Worm (Caenorhabditis elegans) whole organism, L4/young adult: ENCODE data around the gene fbxc-34.

ENCODE experiments used
- W03F9.2 ChIP-seq: fragments of 150-350 bp; optimal IDR thresholded peaks from 2 replicates; lab custom pipeline; 2014; ENCODE audit warnings: missing biosample characterization, missing genetic modification characterization
- dao-5 ChIP-seq: sonication (generic microtip); optimal IDR thresholded peaks from 2 replicates; lab custom pipeline; 2016; ENCODE audit warnings: missing genotype, missing genetic modification characterization, moderate library complexity, missing compliant biosample characterization
- him-1 ChIP-seq: sonication (generic microtip); optimal IDR thresholded peaks from 2 replicates; lab custom pipeline; 2016; ENCODE audit warnings: missing genotype, missing genetic modification reagents, missing genetic modification characterization, missing compliant biosample characterization

DNA sequence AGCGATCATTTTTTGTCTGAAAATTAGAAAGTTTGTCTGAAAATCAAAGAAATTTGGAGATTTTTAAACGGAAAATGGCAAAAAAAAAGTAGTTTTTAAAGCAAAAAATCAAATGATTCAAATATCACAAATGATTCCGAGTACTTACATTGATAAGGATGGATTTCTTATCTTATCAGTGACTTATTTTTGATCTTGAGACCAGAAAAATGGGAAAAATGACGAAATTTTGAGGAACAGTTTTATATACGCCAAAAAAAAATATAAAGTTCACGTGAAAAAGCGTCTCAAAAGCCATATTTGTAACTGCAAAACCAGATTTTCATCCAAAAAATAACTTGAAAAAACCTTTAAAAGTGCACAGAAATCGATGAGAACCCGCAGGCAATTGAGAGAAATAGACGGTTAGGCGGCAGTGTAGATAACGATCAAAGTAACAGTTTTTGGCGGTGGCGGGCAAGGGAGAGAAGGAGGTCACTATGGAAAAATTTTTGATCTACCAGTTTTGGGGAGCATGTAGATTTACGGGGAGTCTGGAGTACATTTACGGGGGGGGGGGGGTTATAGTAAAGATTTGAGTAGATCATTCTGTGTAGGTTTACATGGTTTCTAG lies 30.1 kb upstream of the fbxc-34 start, which contains the start of gene T07D3.9:
- no peak for TF ChIP-seq dao-5 (tag; lab: Kevin White, UChicago)
- no peak for TF ChIP-seq him-1
- TF ChIP-seq W03F9.2 (tag; lab: Kevin White, UChicago): no peak
